Fruit fly (Drosophila melanogaster) whole organism, embryonic: Measurements from ENCODE around the gene Chchd3.

Experiments used
- Atf6 ChIP-seq: fragments of 200-800 bp; sonication (Bioruptor generic); IDR thresholded peaks from 2 replicates; pipeline ENCODE4 v1.3.6; 2022; ENCODE audit warnings: missing biosample characterization, missing genetic modification characterization
- B-H1 ChIP-seq: fragments of 200-800 bp; sonication (Bioruptor generic); IDR thresholded peaks from 3 replicates; pipeline ENCODE4 v1.3.6; 2022; ENCODE audit warnings: missing biosample characterization, missing genetic modification characterization
- BtbVII ChIP-seq: fragments of 200-800 bp; sonication (Bioruptor generic); optimal IDR thresholded peaks from 3 replicates; lab custom pipeline; 2017; ENCODE audit warnings: missing biosample characterization, mild to moderate bottlenecking, missing genetic modification characterization
- CG10274 ChIP-seq: fragments of 200-800 bp; sonication (Bioruptor generic); optimal IDR thresholded peaks from 3 replicates; lab custom pipeline; 2017; ENCODE audit warnings: missing biosample characterization, mild to moderate bottlenecking, missing genetic modification characterization
- CG10366 ChIP-seq: fragments of 200-800 bp; sonication (Bioruptor generic); IDR thresholded peaks from 2 replicates; pipeline ENCODE4 v1.3.6; 2022; ENCODE audit warnings: missing biosample characterization, missing genetic modification characterization
- CG10654 ChIP-seq: fragments of 200-800 bp; sonication (Bioruptor generic); optimal IDR thresholded peaks from 2 replicates; lab custom pipeline; 2016; ENCODE audit warnings: missing biosample characterization, missing genetic modification characterization
- CG12236 ChIP-seq: fragments of 200-800 bp; sonication (Bioruptor generic); optimal IDR thresholded peaks from 2 replicates; lab custom pipeline; 2016; ENCODE audit warnings: missing biosample characterization, missing genetic modification characterization
- CG12391 ChIP-seq: fragments of 200-800 bp; sonication (Bioruptor generic); optimal IDR thresholded peaks from 3 replicates; lab custom pipeline; 2018; ENCODE audit warnings: missing biosample characterization, mild to moderate bottlenecking, missing genetic modification characterization, moderate library complexity
- CG12744 ChIP-seq: fragments of 200-800 bp; sonication (Bioruptor generic); optimal IDR thresholded peaks from 2 replicates; lab custom pipeline; 2016; ENCODE audit warnings: missing biosample characterization, missing genetic modification characterization
- CG12942 ChIP-seq: fragments of 200-800 bp; sonication (Bioruptor generic); optimal IDR thresholded peaks from 3 replicates; lab custom pipeline; 2016; ENCODE audit warnings: missing biosample characterization, missing genetic modification characterization
- CG14710 ChIP-seq: fragments of 200-800 bp; sonication (Bioruptor generic); optimal IDR thresholded peaks from 3 replicates; lab custom pipeline; 2019; ENCODE audit warnings: missing biosample characterization, mild to moderate bottlenecking, missing genetic modification characterization, moderate library complexity
- CG15479 ChIP-seq: fragments of 200-800 bp; sonication (Bioruptor generic); optimal IDR thresholded peaks from 3 replicates; lab custom pipeline; 2019; ENCODE audit warnings: missing biosample characterization, mild to moderate bottlenecking, missing genetic modification characterization, moderate library complexity
- CG15601 ChIP-seq: fragments of 200-800 bp; sonication (Bioruptor generic); optimal IDR thresholded peaks from 3 replicates; lab custom pipeline; 2019; ENCODE audit warnings: missing biosample characterization, mild to moderate bottlenecking, missing genetic modification characterization, moderate library complexity
- CG17829 ChIP-seq: fragments of 200-800 bp; optimal IDR thresholded peaks from 2 replicates; lab custom pipeline; 2019; ENCODE audit warnings: missing biosample characterization, mild to moderate bottlenecking, missing genetic modification characterization, moderate library complexity
- CG31365 ChIP-seq: fragments of 200-800 bp; sonication (Bioruptor generic); optimal IDR thresholded peaks from 2 replicates; lab custom pipeline; 2018; ENCODE audit warnings: missing biosample characterization, mild to moderate bottlenecking, missing genetic modification characterization
- CG31388 ChIP-seq: fragments of 200-800 bp; sonication (Bioruptor generic); optimal IDR thresholded peaks from 2 replicates; lab custom pipeline; 2016; ENCODE audit warnings: missing biosample characterization, missing genetic modification characterization
- CG33213 ChIP-seq: fragments of 200-800 bp; sonication (Bioruptor generic); optimal IDR thresholded peaks from 3 replicates; lab custom pipeline; 2016; ENCODE audit warnings: missing biosample characterization, missing genetic modification characterization
- CG34422 ChIP-seq: fragments of 200-800 bp; sonication (Bioruptor generic); IDR thresholded peaks from 3 replicates; pipeline ENCODE4 v1.3.6; 2022; ENCODE audit warnings: missing biosample characterization, missing genetic modification characterization
- CG4730 ChIP-seq: fragments of 200-800 bp; sonication (Bioruptor generic); IDR thresholded peaks from 2 replicates; pipeline ENCODE4 v1.3.6; 2022; ENCODE audit warnings: missing biosample characterization, missing genetic modification characterization
- CG5245 ChIP-seq: fragments of 200-800 bp; sonication (Bioruptor generic); optimal IDR thresholded peaks from 3 replicates; lab custom pipeline; 2016; ENCODE audit warnings: missing biosample characterization, missing genetic modification characterization
- CG6683 ChIP-seq: fragments of 200-800 bp; sonication (Bioruptor generic); optimal IDR thresholded peaks from 2 replicates; lab custom pipeline; 2017; ENCODE audit warnings: missing biosample characterization, mild to moderate bottlenecking, missing genetic modification characterization, missing genetic modification reagents
- CG7928 ChIP-seq: fragments of 200-800 bp; sonication (Bioruptor generic); optimal IDR thresholded peaks from 2 replicates; lab custom pipeline; 2017; ENCODE audit warnings: missing biosample characterization, mild to moderate bottlenecking, missing genetic modification characterization
- Dek ChIP-seq: fragments of 200-800 bp; sonication (Bioruptor generic); optimal IDR thresholded peaks from 3 replicates; lab custom pipeline; 2019; ENCODE audit warnings: missing biosample characterization, mild to moderate bottlenecking, missing genetic modification characterization, moderate library complexity
- HmgD ChIP-seq: fragments of 200-800 bp; sonication (Bioruptor generic); optimal IDR thresholded peaks from 3 replicates; lab custom pipeline; 2016; ENCODE audit warnings: missing biosample characterization, missing genetic modification characterization
- Lhr ChIP-seq: fragments of 200-800 bp; sonication (Bioruptor generic); optimal IDR thresholded peaks from 3 replicates; lab custom pipeline; 2017; ENCODE audit warnings: mild to moderate bottlenecking, missing biosample characterization, missing genetic modification reagents, missing genetic modification characterization
- MESR4 ChIP-seq: fragments of 200-800 bp; sonication (Bioruptor generic); optimal IDR thresholded peaks from 2 replicates; lab custom pipeline; 2018; ENCODE audit warnings: missing biosample characterization, mild to moderate bottlenecking, missing genetic modification characterization, moderate library complexity
- Neu2 ChIP-seq: fragments of 200-800 bp; sonication (Bioruptor generic); optimal IDR thresholded peaks from 3 replicates; lab custom pipeline; 2016; ENCODE audit warnings: missing biosample characterization, missing genetic modification characterization, borderline replicate concordance
- Nf-YB ChIP-seq: fragments of 200-800 bp; sonication (Bioruptor generic); optimal IDR thresholded peaks from 3 replicates; lab custom pipeline; 2019; ENCODE audit warnings: missing biosample characterization, mild to moderate bottlenecking, missing genetic modification characterization, moderate library complexity
- Poxn ChIP-seq: fragments of 200-800 bp; sonication (Bioruptor generic); IDR thresholded peaks from 2 replicates; pipeline ENCODE4 v1.3.6; 2022; ENCODE audit warnings: missing biosample characterization, missing genetic modification characterization
- Usf ChIP-seq: fragments of 200-800 bp; sonication (Bioruptor generic); optimal IDR thresholded peaks from 2 replicates; lab custom pipeline; 2017; ENCODE audit warnings: missing genotype, missing biosample characterization, missing genetic modification characterization
- al ChIP-seq: fragments of 200-800 bp; sonication (Bioruptor generic); IDR thresholded peaks from 2 replicates; pipeline ENCODE4 v1.3.6; 2022; ENCODE audit warnings: missing biosample characterization, missing genetic modification characterization
- bbx ChIP-seq: fragments of 200-800 bp; sonication (Bioruptor generic); IDR thresholded peaks from 2 replicates; pipeline ENCODE4 v1.3.6; 2022; ENCODE audit warnings: missing biosample characterization, missing genetic modification characterization; ENCODE audit not compliant: partially characterized antibody
- crol ChIP-seq: fragments of 200-800 bp; sonication (Bioruptor generic); IDR thresholded peaks from 2 replicates; pipeline ENCODE4 v1.3.6; 2022; ENCODE audit warnings: missing biosample characterization, missing genetic modification characterization
- emc ChIP-seq: fragments of 200-800 bp; sonication (Bioruptor generic); optimal IDR thresholded peaks from 2 replicates; lab custom pipeline; 2016; ENCODE audit warnings: missing biosample characterization, missing genetic modification characterization
- fd64A ChIP-seq: fragments of 200-800 bp; sonication (Bioruptor generic); optimal IDR thresholded peaks from 3 replicates; lab custom pipeline; 2018; ENCODE audit warnings: missing biosample characterization, mild to moderate bottlenecking, missing genetic modification characterization
- fru ChIP-seq: fragments of >200 bp; optimal IDR thresholded peaks from 2 replicates; lab custom pipeline; 2017
- hb ChIP-seq: fragments of 200-800 bp; sonication (Bioruptor generic); IDR thresholded peaks from 3 replicates; pipeline ENCODE4 v1.3.6; 2022; ENCODE audit warnings: missing biosample characterization, missing genetic modification characterization; ENCODE audit not compliant: partially characterized antibody
- hkb ChIP-seq, 2 experiments: fragments of 200-800 bp in 1 of 2; fragments of >200 bp in 1 of 2; sonication (Bioruptor generic) in 1 of 2; IDR thresholded peaks in 1 of 2; optimal IDR thresholded peaks in 1 of 2; 2 replicates each; pipeline versions ENCODE4 v1.3.6 to Lab custom; 2017 to 2022; ENCODE audit warnings: missing biosample characterization in 1 of 2, missing genetic modification characterization in 1 of 2
- knrl ChIP-seq: fragments of 200-800 bp; sonication (Bioruptor generic); IDR thresholded peaks from 3 replicates; pipeline ENCODE4 v1.3.6; 2022; ENCODE audit warnings: missing biosample characterization, missing genetic modification characterization; ENCODE audit not compliant: partially characterized antibody
- lmd ChIP-seq: fragments of 200-800 bp; sonication (Bioruptor generic); IDR thresholded peaks from 2 replicates; pipeline ENCODE4 v1.3.6; 2022; ENCODE audit warnings: missing biosample characterization, missing genetic modification characterization
- pb ChIP-seq: fragments of 200-800 bp; sonication (Bioruptor generic); optimal IDR thresholded peaks from 3 replicates; lab custom pipeline; 2016; ENCODE audit warnings: missing biosample characterization, missing genetic modification characterization
- peb ChIP-seq: fragments of 200-800 bp; sonication (Bioruptor generic); IDR thresholded peaks from 2 replicates; pipeline ENCODE4 v1.3.6; 2022; ENCODE audit warnings: missing biosample characterization, missing genetic modification characterization
- pho ChIP-seq: fragments of 200-800 bp; sonication (Bioruptor generic); optimal IDR thresholded peaks from 2 replicates; lab custom pipeline; 2016; ENCODE audit warnings: missing biosample characterization, missing genetic modification characterization
- phol ChIP-seq: fragments of 200-800 bp; sonication (Bioruptor generic); optimal IDR thresholded peaks from 3 replicates; lab custom pipeline; 2018; ENCODE audit warnings: missing biosample characterization, mild to moderate bottlenecking, missing genetic modification characterization, moderate library complexity
- prd ChIP-seq, 3 experiments: fragments of >200 bp in 2 of 3; fragments of 200-800 bp in 1 of 3; sonication (Bioruptor generic) in 1 of 3; optimal IDR thresholded peaks in 2 of 3; IDR thresholded peaks in 1 of 3; 2 replicates in 2 of 3; 3 replicates in 1 of 3; pipeline versions ENCODE4 v1.3.6 to Lab custom; 2017 to 2022; ENCODE audit warnings: missing biosample characterization in 1 of 3, missing genetic modification characterization in 1 of 3
- psq ChIP-seq: fragments of 200-800 bp; sonication (Bioruptor generic); optimal IDR thresholded peaks from 2 replicates; lab custom pipeline; 2017; ENCODE audit warnings: missing biosample characterization, missing genetic modification characterization
- wek ChIP-seq: fragments of 200-800 bp; sonication (Bioruptor generic); optimal IDR thresholded peaks from 3 replicates; lab custom pipeline; 2018; ENCODE audit warnings: missing biosample characterization, mild to moderate bottlenecking, missing genetic modification characterization, moderate library complexity
- zf30C ChIP-seq: fragments of 200-800 bp; sonication (Bioruptor generic); optimal IDR thresholded peaks from 3 replicates; lab custom pipeline; 2018; ENCODE audit warnings: missing biosample characterization, mild to moderate bottlenecking, missing genetic modification characterization

Chchd3 gene

dm6 chr3R:31059036-31059806 is 5.5 kb upstream of the Chchd3 start (continued):
- TF ChIP-seq BtbVII (peak; percentile 45), CG31388 (GFP tag; lab: Kevin White, UChicago) (peak; percentile 38), HmgD (GFP tag; lab: Kevin White, UChicago) (peak; percentile 19), B-H1 (GFP tag; lab: Robert Waterston, UW) (peak; percentile 61), Atf6 (GFP tag; lab: Robert Waterston, UW) (peak; percentile 52; the same call in 1 of the 2 replicates), phol (peak; percentile 89), CG17829 (peak; percentile 91), CG33213 (no peak), peb (peak; percentile 51), lmd (GFP tag; lab: Robert Waterston, UW) (peak; percentile 82), CG10366 (GFP tag; lab: Robert Waterston, UW) (peak; percentile 81), knrl (GFP tag; lab: Robert Waterston, UW) (no peak), prd (optimal IDR thresholded peaks at IDR 0.05; lab: Kevin White, UChicago) (no peak), prd (GFP tag; IDR thresholded peaks at IDR 0.05; lab: Robert Waterston, UW) (peak; percentile 89), Poxn (GFP tag; lab: Robert Waterston, UW) (no peak), Lhr (GFP tag; lab: Kevin White, UChicago) (peak; percentile 68), MESR4 (GFP tag; lab: Kevin White, UChicago) (peak; percentile 17), CG10654 (GFP tag; lab: Kevin White, UChicago) (peak; percentile 75), CG34422 (GFP tag; lab: Robert Waterston, UW) (peak; percentile 68; the same call in 2 of the 3 replicates), crol (GFP tag; lab: Robert Waterston, UW) (peak; percentile 81), CG12744 (no peak), fru (lab: Kevin White, UChicago) (no peak), CG14710 (tag; lab: Kevin White, UChicago) (peak; percentile 88), emc (GFP tag; lab: Kevin White, UChicago) (no peak), CG7928 (GFP tag; lab: Kevin White, UChicago) (peak; percentile 6), pb (no peak), pho (no peak), hb (GFP tag; lab: Robert Waterston, UW) (no peak), Neu2 (GFP tag; lab: Kevin White, UChicago) (no peak), Dek (peak; percentile 70), CG15601 (tag; lab: Kevin White, UChicago) (peak; percentile 78), CG12391 (tag; lab: Kevin White, UChicago) (peak; percentile 85), CG6683 (peak; percentile 47), CG5245 (GFP tag; lab: Kevin White, UChicago) (peak; percentile 77), fd64A (GFP tag; lab: Kevin White, UChicago) (peak; percentile 81), Nf-YB (GFP tag; lab: Kevin White, UChicago) (peak; percentile 62), bbx (GFP tag; lab: Robert Waterston, UW) (no peak), psq (GFP tag; lab: Kevin White, UChicago) (peak; percentile 38), CG12236 (GFP tag; lab: Kevin White, UChicago) (peak; percentile 18), CG4730 (peak; percentile 76), hkb (optimal IDR thresholded peaks at IDR 0.05; lab: Kevin White, UChicago) (no peak), hkb (GFP tag; IDR thresholded peaks at IDR 0.05; lab: Robert Waterston, UW) (peak; percentile 84), CG10274 (GFP tag; lab: Kevin White, UChicago) (peak; percentile 30), al (GFP tag; lab: Robert Waterston, UW) (peak; percentile 36; the same call in 1 of the 2 replicates), CG12942 (GFP tag; lab: Kevin White, UChicago) (peak; percentile 69), CG15479 (GFP tag; lab: Kevin White, UChicago) (no peak), Usf (peak; percentile 40), CG31365 (tag; lab: Kevin White, UChicago) (peak; percentile 52), zf30C (GFP tag; lab: Kevin White, UChicago) (peak; percentile 56), wek (peak; percentile 51)
